Fruit fly (Drosophila melanogaster): ENCODE measurements around the gene CG3769.

Gene CG3769

dm6 chr2L:9449257-9449972, 14.2 kb downstream of the CG3769 start (continued):
- TF ChIP-seq ERR (GFP tag; optimal IDR thresholded peaks at IDR 0.05) (peak; percentile 45), CG9727 (GFP tag; optimal IDR thresholded peaks at IDR 0.05) (peak; percentile 98), CG15269 (tag; optimal IDR thresholded peaks at IDR 0.05) (peak; percentile 93), fd96Cb (tag; optimal IDR thresholded peaks at IDR 0.05) (peak; percentile 97), pan (optimal IDR thresholded peaks at IDR 0.05) (no peak), pan (GFP tag; optimal IDR thresholded peaks at IDR 0.05 in 1 of 2, IDR thresholded peaks at IDR 0.05 in 1 of 2) (peak in 1 of 2 experiments; percentile 95), chinmo (GFP tag; IDR thresholded peaks at IDR 0.05; ENCODE audit: partially characterized antibody) (peak; percentile 96), Ets65A (GFP tag) (peak; percentile 99), CG3847 (GFP tag; IDR thresholded peaks at IDR 0.05) (peak; percentile 97), CG12219 (GFP tag; optimal IDR thresholded peaks at IDR 0.05) (peak; percentile 94), org-1 (GFP tag; optimal IDR thresholded peaks at IDR 0.05) (peak; percentile 94), emc (GFP tag; optimal IDR thresholded peaks at IDR 0.05) (peak; percentile 38), Mes4 (GFP tag; optimal IDR thresholded peaks at IDR 0.05) (peak; percentile 47), dysf (GFP tag; IDR thresholded peaks at IDR 0.05) (peak; percentile 98), CG11696 (GFP tag; IDR thresholded peaks at IDR 0.05) (peak; percentile 86), sna (GFP tag; IDR thresholded peaks at IDR 0.05; ENCODE audit: partially characterized antibody) (no peak), BEAF-32 (GFP tag; optimal IDR thresholded peaks at IDR 0.05) (peak; percentile 29), CG6813 (GFP tag; optimal IDR thresholded peaks at IDR 0.05) (peak; percentile 92), Fer1 (GFP tag; optimal IDR thresholded peaks at IDR 0.05) (peak; percentile 96), CG4730 (GFP tag; IDR thresholded peaks at IDR 0.05) (peak; percentile 89), PHDP (tag; optimal IDR thresholded peaks at IDR 0.05) (peak; percentile 93), Hey (tag; optimal IDR thresholded peaks at IDR 0.05) (peak; percentile 72), Hand (GFP tag; optimal IDR thresholded peaks at IDR 0.05) (peak; percentile 89), CG3995 (GFP tag; optimal IDR thresholded peaks at IDR 0.05) (peak; percentile 71), CG6854 (GFP tag; optimal IDR thresholded peaks at IDR 0.05) (peak; percentile 94), CG16779 (GFP tag; IDR thresholded peaks at IDR 0.05) (peak; percentile 54; the same call in 1 of the 2 replicates), Scr (GFP tag; IDR thresholded peaks at IDR 0.05; ENCODE audit: partially characterized antibody) (peak; percentile 32; the same call in 1 of the 2 replicates), D19A (tag; optimal IDR thresholded peaks at IDR 0.05) (peak; percentile 93), Hmx (GFP tag; optimal IDR thresholded peaks at IDR 0.05) (peak; percentile 82), CG4820 (GFP tag; optimal IDR thresholded peaks at IDR 0.05) (peak; percentile 95), CG10321 (GFP tag; IDR thresholded peaks at IDR 0.05) (peak; percentile 61; the same call in 1 of the 2 replicates), HLH3B (GFP tag; IDR thresholded peaks at IDR 0.05) (peak; percentile 93), Mad (GFP tag; optimal IDR thresholded peaks at IDR 0.05) (peak; percentile 88), Antp (GFP tag; optimal IDR thresholded peaks at IDR 0.05) (peak; percentile 82), CG15601 (tag; optimal IDR thresholded peaks at IDR 0.05) (peak; percentile 94), CG8089 (GFP tag; optimal IDR thresholded peaks at IDR 0.05) (peak; percentile 65), caup (GFP tag; optimal IDR thresholded peaks at IDR 0.05; ENCODE audit: severe bottlenecking) (peak; percentile 93), Neu2 (GFP tag; optimal IDR thresholded peaks at IDR 0.05; ENCODE audit: borderline replicate concordance) (no peak), Sin3A (optimal IDR thresholded peaks at IDR 0.05) (no peak), Doc2 (GFP tag; IDR thresholded peaks at IDR 0.05) (no peak; the same call in 1 of the 2 replicates), Xbp1 (GFP tag; optimal IDR thresholded peaks at IDR 0.05) (peak; percentile 95), gt (GFP tag; IDR thresholded peaks at IDR 0.05) (peak; percentile 88), CG14441 (GFP tag; IDR thresholded peaks at IDR 0.05) (peak; percentile 92), sim (GFP tag; IDR thresholded peaks at IDR 0.05) (peak; percentile 89), CG6654 (GFP tag; optimal IDR thresholded peaks at IDR 0.05) (peak; percentile 85), grn (GFP tag; optimal IDR thresholded peaks at IDR 0.05) (peak; percentile 23), CG18599 (GFP tag; optimal IDR thresholded peaks at IDR 0.05) (peak; percentile 96), CG4707 (GFP tag; optimal IDR thresholded peaks at IDR 0.05) (peak; percentile 94), CG15073 (GFP tag; optimal IDR thresholded peaks at IDR 0.05) (peak; percentile 56), B-H1 (GFP tag; IDR thresholded peaks at IDR 0.05) (peak; percentile 89)
